Fruit fly (Drosophila melanogaster) whole organism, embryonic: ENCODE data around the gene CG15023.

ENCODE experiments used
- ATbp ChIP-seq: fragments of 200-800 bp; sonication (Bioruptor generic); optimal IDR thresholded peaks from 2 replicates; lab custom pipeline; 2017; ENCODE audit warnings: missing biosample characterization, mild to moderate bottlenecking, missing genetic modification characterization, missing genetic modification reagents
- Antp ChIP-seq: fragments of 200-800 bp; sonication (Bioruptor generic); optimal IDR thresholded peaks from 3 replicates; lab custom pipeline; 2016; ENCODE audit warnings: missing biosample characterization, missing genetic modification characterization
- CG10209 ChIP-seq: fragments of 200-800 bp; sonication (Bioruptor generic); optimal IDR thresholded peaks from 3 replicates; lab custom pipeline; 2017; ENCODE audit warnings: missing biosample characterization, mild to moderate bottlenecking, missing genetic modification characterization, missing genetic modification reagents
- CG12744 ChIP-seq: fragments of 200-800 bp; sonication (Bioruptor generic); optimal IDR thresholded peaks from 2 replicates; lab custom pipeline; 2016; ENCODE audit warnings: missing biosample characterization, missing genetic modification characterization
- CG13123 ChIP-seq: fragments of 200-800 bp; sonication (Bioruptor generic); optimal IDR thresholded peaks from 2 replicates; lab custom pipeline; 2016; ENCODE audit warnings: missing biosample characterization, missing genetic modification characterization
- CG14441 ChIP-seq: fragments of 200-800 bp; sonication (Bioruptor generic); IDR thresholded peaks from 2 replicates; pipeline ENCODE4 v1.3.6; 2022; ENCODE audit warnings: missing biosample characterization, missing genetic modification characterization
- CG15601 ChIP-seq: fragments of 200-800 bp; sonication (Bioruptor generic); optimal IDR thresholded peaks from 3 replicates; lab custom pipeline; 2019; ENCODE audit warnings: missing biosample characterization, mild to moderate bottlenecking, missing genetic modification characterization, moderate library complexity
- CG17612 ChIP-seq: fragments of 200-800 bp; sonication (Bioruptor generic); IDR thresholded peaks from 2 replicates; pipeline ENCODE4 v1.3.6; 2022; ENCODE audit warnings: missing biosample characterization, missing genetic modification characterization
- CG17802 ChIP-seq: fragments of 200-800 bp; sonication (Bioruptor generic); optimal IDR thresholded peaks from 2 replicates; lab custom pipeline; 2018; ENCODE audit warnings: missing biosample characterization, mild to moderate bottlenecking, missing genetic modification characterization, moderate library complexity
- CG17829 ChIP-seq: fragments of 200-800 bp; optimal IDR thresholded peaks from 2 replicates; lab custom pipeline; 2019; ENCODE audit warnings: missing biosample characterization, mild to moderate bottlenecking, missing genetic modification characterization, moderate library complexity
- CG2120 ChIP-seq: fragments of 200-800 bp; sonication (Bioruptor generic); optimal IDR thresholded peaks from 3 replicates; lab custom pipeline; 2016; ENCODE audit warnings: missing biosample characterization, missing genetic modification characterization
- CG2129 ChIP-seq: fragments of 200-800 bp; sonication (Bioruptor generic); IDR thresholded peaks from 2 replicates; pipeline ENCODE4 v1.3.6; 2022; ENCODE audit warnings: missing biosample characterization, missing genetic modification characterization; ENCODE audit not compliant: partially characterized antibody
- CG30020 ChIP-seq: fragments of 200-800 bp; optimal IDR thresholded peaks from 2 replicates; lab custom pipeline; 2019; ENCODE audit warnings: missing biosample characterization, mild to moderate bottlenecking, missing genetic modification characterization, moderate library complexity
- CG30431 ChIP-seq: fragments of 200-800 bp; sonication (Bioruptor generic); optimal IDR thresholded peaks from 2 replicates; lab custom pipeline; 2017; ENCODE audit warnings: missing biosample characterization, missing genetic modification characterization
- CG33213 ChIP-seq: fragments of 200-800 bp; sonication (Bioruptor generic); optimal IDR thresholded peaks from 3 replicates; lab custom pipeline; 2016; ENCODE audit warnings: missing biosample characterization, missing genetic modification characterization
- CG34422 ChIP-seq: fragments of 200-800 bp; sonication (Bioruptor generic); IDR thresholded peaks from 3 replicates; pipeline ENCODE4 v1.3.6; 2022; ENCODE audit warnings: missing biosample characterization, missing genetic modification characterization
- CG3847 ChIP-seq: fragments of 200-800 bp; sonication (Bioruptor generic); IDR thresholded peaks from 2 replicates; pipeline ENCODE4 v1.3.6; 2022; ENCODE audit warnings: missing biosample characterization, missing genetic modification characterization
- CG42726 ChIP-seq: fragments of 200-800 bp; sonication (Bioruptor generic); IDR thresholded peaks from 2 replicates; pipeline ENCODE4 v1.3.6; 2022; ENCODE audit warnings: missing biosample characterization, missing genetic modification characterization; ENCODE audit not compliant: partially characterized antibody
- CG4854 ChIP-seq: fragments of 200-800 bp; sonication (Bioruptor generic); optimal IDR thresholded peaks from 2 replicates; lab custom pipeline; 2016; ENCODE audit warnings: missing biosample characterization, missing genetic modification characterization, inconsistent platforms
- CG7372 ChIP-seq: fragments of 200-800 bp; sonication (Bioruptor generic); IDR thresholded peaks from 2 replicates; pipeline ENCODE4 v1.3.6; 2022; ENCODE audit warnings: missing biosample characterization, missing genetic modification characterization
- CG8089 ChIP-seq: fragments of 200-800 bp; sonication (Bioruptor generic); optimal IDR thresholded peaks from 3 replicates; lab custom pipeline; 2016; ENCODE audit warnings: missing biosample characterization, missing genetic modification characterization
- CG8944 ChIP-seq: fragments of 200-800 bp; sonication (Bioruptor generic); optimal IDR thresholded peaks from 3 replicates; lab custom pipeline; 2016; ENCODE audit warnings: missing biosample characterization, missing genetic modification characterization
- Doc2 ChIP-seq: fragments of 200-800 bp; sonication (Bioruptor generic); IDR thresholded peaks from 2 replicates; pipeline ENCODE4 v1.3.6; 2022; ENCODE audit warnings: missing biosample characterization, missing genetic modification characterization
- HmgZ ChIP-seq: fragments of 200-800 bp; sonication (Bioruptor generic); optimal IDR thresholded peaks from 2 replicates; lab custom pipeline; 2018; ENCODE audit warnings: missing biosample characterization, mild to moderate bottlenecking, missing genetic modification characterization
- Hsf ChIP-seq: fragments of 200-800 bp; sonication (Bioruptor generic); optimal IDR thresholded peaks from 3 replicates; lab custom pipeline; 2016; ENCODE audit warnings: missing biosample characterization, missing genetic modification characterization
- Lhr ChIP-seq: fragments of 200-800 bp; sonication (Bioruptor generic); optimal IDR thresholded peaks from 3 replicates; lab custom pipeline; 2017; ENCODE audit warnings: mild to moderate bottlenecking, missing biosample characterization, missing genetic modification reagents, missing genetic modification characterization
- Meics ChIP-seq: fragments of 200-800 bp; sonication (Bioruptor generic); optimal IDR thresholded peaks from 2 replicates; lab custom pipeline; 2017; ENCODE audit warnings: missing biosample characterization, mild to moderate bottlenecking, missing genetic modification characterization
- Oli ChIP-seq: fragments of 200-800 bp; sonication (Bioruptor generic); optimal IDR thresholded peaks from 2 replicates; lab custom pipeline; 2018; ENCODE audit warnings: missing biosample characterization, mild to moderate bottlenecking, missing genetic modification characterization, moderate library complexity
- Poxn ChIP-seq: fragments of 200-800 bp; sonication (Bioruptor generic); IDR thresholded peaks from 2 replicates; pipeline ENCODE4 v1.3.6; 2022; ENCODE audit warnings: missing biosample characterization, missing genetic modification characterization
- Rfx ChIP-seq: fragments of 200-800 bp; sonication (Bioruptor generic); IDR thresholded peaks from 2 replicates; pipeline ENCODE4 v1.3.6; 2022; ENCODE audit warnings: missing biosample characterization, missing genetic modification characterization
- Sin3A ChIP-seq: fragments of >200 bp; optimal IDR thresholded peaks from 2 replicates; lab custom pipeline; 2018
- Spps ChIP-seq: fragments of 200-800 bp; sonication (Bioruptor generic); optimal IDR thresholded peaks from 2 replicates; lab custom pipeline; 2018; ENCODE audit warnings: missing biosample characterization, mild to moderate bottlenecking, missing genetic modification characterization
- Xbp1 ChIP-seq: fragments of 200-800 bp; sonication (Bioruptor generic); optimal IDR thresholded peaks from 3 replicates; lab custom pipeline; 2016; ENCODE audit warnings: missing biosample characterization, mild to moderate bottlenecking, missing genetic modification characterization
- al ChIP-seq: fragments of 200-800 bp; sonication (Bioruptor generic); IDR thresholded peaks from 2 replicates; pipeline ENCODE4 v1.3.6; 2022; ENCODE audit warnings: missing biosample characterization, missing genetic modification characterization
- az2 ChIP-seq: fragments of 200-800 bp; sonication (Bioruptor generic); optimal IDR thresholded peaks from 3 replicates; lab custom pipeline; 2016; ENCODE audit warnings: missing biosample characterization, missing genetic modification characterization
- bcd ChIP-seq: fragments of 200-800 bp; sonication (Bioruptor generic); optimal IDR thresholded peaks from 2 replicates; lab custom pipeline; 2017; ENCODE audit warnings: missing biosample characterization, mild to moderate bottlenecking, missing genetic modification characterization
- br ChIP-seq: fragments of >200 bp; optimal IDR thresholded peaks from 2 replicates; lab custom pipeline; 2017
- cad ChIP-seq: fragments of >200 bp; optimal IDR thresholded peaks from 2 replicates; lab custom pipeline; 2017; ENCODE audit warnings: missing biosample characterization, missing genetic modification characterization
- dysf ChIP-seq: fragments of 200-800 bp; sonication (Bioruptor generic); IDR thresholded peaks from 3 replicates; pipeline ENCODE4 v1.3.6; 2022; ENCODE audit warnings: missing biosample characterization, missing genetic modification characterization
- fru ChIP-seq: fragments of >200 bp; optimal IDR thresholded peaks from 2 replicates; lab custom pipeline; 2017
- hth ChIP-seq: fragments of >200 bp; optimal IDR thresholded peaks from 2 replicates; lab custom pipeline; 2017; ENCODE audit warnings: inconsistent platforms
- kay ChIP-seq: fragments of 200-800 bp; sonication (Bioruptor generic); optimal IDR thresholded peaks from 2 replicates; lab custom pipeline; 2016; ENCODE audit warnings: missing biosample characterization, missing genetic modification characterization
- lov ChIP-seq, 2 experiments: fragments of 200-800 bp in 1 of 2; fragments of >200 bp in 1 of 2; sonication (Bioruptor generic) in 1 of 2; IDR thresholded peaks in 1 of 2; optimal IDR thresholded peaks in 1 of 2; 2 replicates in 1 of 2; 3 replicates in 1 of 2; pipeline versions ENCODE4 v1.3.6 to Lab custom; 2017 to 2022; ENCODE audit warnings: missing biosample characterization in 1 of 2, missing genetic modification characterization in 1 of 2
- psq ChIP-seq: fragments of 200-800 bp; sonication (Bioruptor generic); optimal IDR thresholded peaks from 2 replicates; lab custom pipeline; 2017; ENCODE audit warnings: missing biosample characterization, missing genetic modification characterization
- pum ChIP-seq: fragments of 200-800 bp; sonication (Bioruptor generic); optimal IDR thresholded peaks from 2 replicates; lab custom pipeline; 2016; ENCODE audit warnings: missing biosample characterization, missing genetic modification characterization
- ro ChIP-seq: fragments of 200-800 bp; sonication (Bioruptor generic); IDR thresholded peaks from 2 replicates; pipeline ENCODE4 v1.3.6; 2022; ENCODE audit warnings: missing biosample characterization, missing genetic modification characterization
- shn ChIP-seq: fragments of 200-800 bp; sonication (Bioruptor generic); optimal IDR thresholded peaks from 3 replicates; lab custom pipeline; 2016; ENCODE audit warnings: missing biosample characterization, missing genetic modification characterization
- sob ChIP-seq: fragments of 200-800 bp; sonication (Bioruptor generic); IDR thresholded peaks from 2 replicates; pipeline ENCODE4 v1.3.6; 2022; ENCODE audit warnings: missing biosample characterization, missing genetic modification characterization
- tgo ChIP-seq: fragments of 200-800 bp; sonication (Bioruptor generic); IDR thresholded peaks from 3 replicates; pipeline ENCODE4 v1.3.6; 2022; ENCODE audit warnings: missing biosample characterization, missing genetic modification characterization
- ttk ChIP-seq: fragments of 200-800 bp; sonication (Bioruptor generic); IDR thresholded peaks from 2 replicates; pipeline ENCODE4 v2.1.2; 2022; ENCODE audit warnings: missing biosample characterization, missing genetic modification characterization
- z ChIP-seq: fragments of 200-800 bp; sonication (Bioruptor generic); IDR thresholded peaks from 3 replicates; pipeline ENCODE4 v1.3.6; 2022; ENCODE audit warnings: missing biosample characterization, missing genetic modification characterization
- zen2 ChIP-seq: fragments of 200-800 bp; sonication (Bioruptor generic); IDR thresholded peaks from 3 replicates; pipeline ENCODE4 v1.3.6; 2022; ENCODE audit warnings: missing biosample characterization, missing genetic modification characterization; ENCODE audit not compliant: partially characterized antibody

The CG15023 gene

DNA sequence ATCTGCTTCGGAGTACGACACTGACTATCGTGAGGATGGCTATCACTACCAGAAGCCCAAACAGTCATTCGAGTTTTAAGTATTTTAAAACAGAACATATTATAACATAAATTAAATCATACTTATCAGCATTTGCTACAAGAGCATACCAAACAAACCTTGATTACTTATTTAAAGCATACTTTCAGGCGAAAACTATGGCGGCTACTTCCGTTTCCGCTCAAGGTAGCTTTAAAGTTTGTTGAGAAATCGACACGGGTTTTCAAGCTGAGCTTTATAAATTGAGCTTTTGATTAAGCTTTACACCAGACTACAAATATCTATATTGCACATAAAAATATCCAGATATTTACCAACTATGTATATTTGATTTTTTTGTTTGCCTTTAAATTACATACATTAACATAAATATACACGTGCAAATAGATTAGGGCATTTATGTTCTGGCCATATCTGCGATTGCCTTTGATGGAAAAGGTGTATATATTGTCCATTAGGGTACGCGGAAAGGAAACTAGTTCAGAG lies 13.7 kb upstream of the CG15023 start:
- peak; percentile 82 for TF ChIP-seq CG4854 (GFP tag; lab: Kevin White, UChicago)
- peak; percentile 1 for TF ChIP-seq psq (GFP tag; lab: Kevin White, UChicago)
- peak; percentile 43 for TF ChIP-seq Spps (tag; lab: Kevin White, UChicago)
- TF ChIP-seq CG8944, result no peak
- TF ChIP-seq lov (optimal IDR thresholded peaks at IDR 0.05; lab: Kevin White, UChicago), result no peak
- peak; percentile 90; the same call in 2 of the 3 replicates for TF ChIP-seq lov (GFP tag; IDR thresholded peaks at IDR 0.05; lab: Robert Waterston, UW)
- TF ChIP-seq kay, result no peak
- TF ChIP-seq CG34422 (GFP tag; lab: Robert Waterston, UW), result peak; percentile 46; the same call in 1 of the 3 replicates
- TF ChIP-seq ttk (GFP tag; lab: Robert Waterston, UW), result peak; percentile 65
- TF ChIP-seq CG7372, result no peak; the same call in 1 of the 2 replicates
- peak; percentile 16 for TF ChIP-seq CG2120 (GFP tag; lab: Kevin White, UChicago)
- peak; percentile 86 for TF ChIP-seq CG33213 (GFP tag; lab: Kevin White, UChicago)
- peak; percentile 62 for TF ChIP-seq CG17802 (tag; lab: Kevin White, UChicago)
- no peak for TF ChIP-seq Antp (GFP tag; lab: Kevin White, UChicago)
- no peak for TF ChIP-seq pum (GFP tag; lab: Kevin White, UChicago)
- peak; percentile 82 for TF ChIP-seq HmgZ (tag; lab: Kevin White, UChicago)
- TF ChIP-seq al (GFP tag; lab: Robert Waterston, UW), result no peak
- TF ChIP-seq CG17829 (tag; lab: Kevin White, UChicago), result no peak
- TF ChIP-seq sob (GFP tag; lab: Robert Waterston, UW), result peak; percentile 80
- TF ChIP-seq az2 (GFP tag; lab: Kevin White, UChicago), result peak; percentile 73
- TF ChIP-seq Meics, result peak; percentile 93
- TF ChIP-seq hth (lab: Kevin White, UChicago), result no peak
- TF ChIP-seq ro, result no peak
- peak; percentile 26 for TF ChIP-seq shn (GFP tag; lab: Kevin White, UChicago)
- TF ChIP-seq CG30020, result no peak
- peak; percentile 47 for TF ChIP-seq CG13123 (GFP tag; lab: Kevin White, UChicago)
- peak; percentile 78 for TF ChIP-seq Lhr
- TF ChIP-seq CG30431 (GFP tag; lab: Kevin White, UChicago), result peak; percentile 25
- TF ChIP-seq cad (GFP tag; lab: Kevin White, UChicago), result no peak
- peak; percentile 77 for TF ChIP-seq CG10209 (GFP tag; lab: Kevin White, UChicago)
- TF ChIP-seq z (GFP tag; lab: Robert Waterston, UW), result 0 out of 3 replicates have a peak, but pooled peaks have one; percentile 30
- peak; percentile 81 for TF ChIP-seq CG15601 (tag; lab: Kevin White, UChicago)
- TF ChIP-seq Rfx (GFP tag; lab: Robert Waterston, UW), result peak; percentile 74
- peak; percentile 35; the same call in 1 of the 3 replicates for TF ChIP-seq dysf (GFP tag; lab: Robert Waterston, UW)
- TF ChIP-seq Hsf (GFP tag; lab: Kevin White, UChicago), result peak; percentile 72
- peak; percentile 67 for TF ChIP-seq Oli
- TF ChIP-seq CG3847, result 0 out of 2 replicates have a peak, but pooled peaks have one; percentile 12
- peak; percentile 92 for TF ChIP-seq ATbp
- TF ChIP-seq Sin3A (lab: Kevin White, UChicago), result no peak
- no peak for TF ChIP-seq br (lab: Kevin White, UChicago)
- no peak for TF ChIP-seq CG17612 (GFP tag; lab: Robert Waterston, UW)
- no peak for TF ChIP-seq zen2 (GFP tag; lab: Robert Waterston, UW)
- no peak for TF ChIP-seq CG42726 (GFP tag; lab: Robert Waterston, UW)
- peak; percentile 75 for TF ChIP-seq Xbp1
- peak; percentile 79 for TF ChIP-seq bcd (GFP tag; lab: Kevin White, UChicago)
- TF ChIP-seq CG14441, result no peak
- no peak for TF ChIP-seq Doc2
- TF ChIP-seq CG12744 (GFP tag; lab: Kevin White, UChicago), result peak; percentile 91
- TF ChIP-seq fru, result no peak
- no peak for TF ChIP-seq CG2129
- no peak for TF ChIP-seq tgo (GFP tag; lab: Robert Waterston, UW)
- no peak for TF ChIP-seq Poxn (GFP tag; lab: Robert Waterston, UW)
- peak; percentile 67 for TF ChIP-seq CG8089 (GFP tag; lab: Kevin White, UChicago)
